Worm (Caenorhabditis elegans) whole organism, L4 larva: ENCODE results near the gene irld-9.

Source experiments
- aha-1 ChIP-seq: fragments of 150-350 bp; peaks from one replicate; lab custom pipeline; 2014; ENCODE audit warnings: missing biosample characterization, missing genetic modification characterization
- fkh-10 ChIP-seq: fragments of 150-350 bp; optimal IDR thresholded peaks from 2 replicates; lab custom pipeline; 2014; ENCODE audit warnings: missing biosample characterization, missing genetic modification reagents, missing genetic modification characterization
- lir-3 ChIP-seq: sonication (generic microtip); optimal IDR thresholded peaks from 2 replicates; lab custom pipeline; 2016; ENCODE audit warnings: mild to moderate bottlenecking, missing genetic modification characterization, missing compliant biosample characterization
- nhr-25 ChIP-seq: sonication (generic microtip); optimal IDR thresholded peaks from 2 replicates; lab custom pipeline; 2017; ENCODE audit warnings: missing genetic modification characterization, mild to moderate bottlenecking, missing compliant biosample characterization, antibody characterized with exemption, moderate library complexity, borderline replicate concordance; ENCODE audit not compliant: insufficient read depth
- nhr-76 ChIP-seq: fragments of 150-350 bp; optimal IDR thresholded peaks from 2 replicates; lab custom pipeline; 2014; ENCODE audit warnings: missing biosample characterization, missing genetic modification characterization
- pqm-1 ChIP-seq: sonication (generic microtip); optimal IDR thresholded peaks from 2 replicates; lab custom pipeline; 2017; ENCODE audit warnings: missing biosample characterization, missing genetic modification characterization
- zfp-3 ChIP-seq: fragments of 200-800 bp; sonication (Bioruptor generic); conservative IDR thresholded peaks from 2 replicates; pipeline ENCODE4 v1.3.6; 2022; ENCODE audit warnings: missing genetic modification reagents, missing genetic modification characterization, missing compliant biosample characterization

ce11 chrII:1730103-1730502, 8.6 kb downstream of the irld-9 start, which contains the start of gene ceh-81:
- TF ChIP-seq nhr-76 (tag; lab: Kevin White, UChicago) (no peak), aha-1 (tag; lab: Kevin White, UChicago) (no peak), lir-3 (tag; lab: Kevin White, UChicago) (no peak), nhr-25 (tag; lab: Kevin White, UChicago) (no peak), pqm-1 (tag; lab: Kevin White, UChicago) (no peak), fkh-10 (GFP tag; lab: Kevin White, UChicago) (no peak), zfp-3 (no peak)
